Worm (Caenorhabditis elegans): ENCODE results near the gene F17C11.13.

DNA sequence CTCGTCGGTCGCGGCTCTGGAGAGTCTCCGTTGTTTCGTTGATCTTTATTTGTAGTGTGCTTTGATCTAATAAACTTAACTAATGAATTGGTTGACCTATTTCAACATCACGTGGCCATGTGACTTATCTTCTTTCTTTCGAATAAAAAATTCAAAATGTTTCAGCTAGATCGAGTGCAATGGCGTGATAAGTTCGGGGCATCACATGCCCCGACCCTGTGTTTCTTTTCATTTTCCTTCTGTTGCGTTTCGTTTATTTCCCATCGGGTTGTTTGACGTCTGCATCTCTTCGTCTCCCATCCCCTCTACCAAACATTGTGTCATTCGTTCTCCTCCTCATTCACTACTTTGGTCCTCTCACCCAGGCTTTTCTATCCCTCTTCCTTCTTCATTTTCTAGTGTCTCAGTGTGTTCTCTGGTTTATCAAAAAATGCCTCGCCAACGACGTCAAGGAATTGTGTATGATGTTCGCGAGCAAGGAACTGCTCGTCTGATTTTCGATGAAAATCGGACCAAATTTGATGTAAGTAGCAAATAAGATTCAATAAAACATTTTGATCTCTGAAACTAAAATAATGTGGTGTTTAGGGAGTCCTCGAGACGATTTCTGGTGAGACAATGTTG, 4.0 kb upstream of the F17C11.13 start, which contains the start of gene F17C11.4:
- no peak; the same call in 1 of the 2 replicates for TF ChIP-seq pha-4 (GFP tag; IDR thresholded peaks at IDR 0.05)
- TF ChIP-seq pha-4 (tag; optimal IDR thresholded peaks at IDR 0.05) = no peak
- TF ChIP-seq nhr-42 (GFP tag; IDR thresholded peaks at IDR 0.05) = no peak
- peak; percentile 60 to 77 for TF ChIP-seq lsy-2 (tag; optimal IDR thresholded peaks at IDR 0.05)
- TF ChIP-seq hmg-1.1 (GFP tag; IDR thresholded peaks at IDR 0.05) = no peak; the same call in none of the 2 replicates
- no peak for TF ChIP-seq ceh-62 (tag; optimal IDR thresholded peaks at IDR 0.05)
- peak; percentile 87 for TF ChIP-seq nhr-11 (tag; optimal IDR thresholded peaks at IDR 0.05)
- no peak for TF ChIP-seq aly-2 (tag; optimal IDR thresholded peaks at IDR 0.05)
- TF ChIP-seq unc-39 (tag; optimal IDR thresholded peaks at IDR 0.05) = no peak

Data from whole organism, L4 larva.